Fruit fly (Drosophila melanogaster): ENCODE measurements around the gene qm.

- no peak for TF ChIP-seq Ets21C (GFP tag; optimal IDR thresholded peaks at IDR 0.05)
- TF ChIP-seq CG34406 (GFP tag; optimal IDR thresholded peaks at IDR 0.05) = no peak
- TF ChIP-seq CG4318 (GFP tag; optimal IDR thresholded peaks at IDR 0.05) = no peak
- TF ChIP-seq net (GFP tag; optimal IDR thresholded peaks at IDR 0.05) = no peak
- TF ChIP-seq CG7368 (GFP tag; optimal IDR thresholded peaks at IDR 0.05) = no peak
- no peak for TF ChIP-seq fkh (GFP tag; optimal IDR thresholded peaks at IDR 0.05)
- no peak for TF ChIP-seq Lpt (GFP tag; optimal IDR thresholded peaks at IDR 0.05)
- no peak for TF ChIP-seq eg (GFP tag; IDR thresholded peaks at IDR 0.05)
- TF ChIP-seq cyc (GFP tag; optimal IDR thresholded peaks at IDR 0.05) = no peak
Observed at dm6 chr3L:7371290-7371689, 23.2 kb downstream of the qm start.
